Worm (Caenorhabditis elegans) whole organism, L3 larva: ENCODE results near the gene C13A2.6.

Source experiments
- R02D3.7 ChIP-seq: fragments of 150-350 bp; optimal IDR thresholded peaks from 2 replicates; lab custom pipeline; 2014; ENCODE audit warnings: missing biosample characterization, missing genetic modification characterization
- ZK546.5 ChIP-seq: sonication (generic microtip); optimal IDR thresholded peaks from 2 replicates; lab custom pipeline; 2017; ENCODE audit warnings: missing biosample characterization, missing genetic modification characterization
- aly-2 ChIP-seq: fragments of 150-350 bp; optimal IDR thresholded peaks from 2 replicates; lab custom pipeline; 2014; ENCODE audit warnings: missing biosample characterization, missing genetic modification characterization
- ama-1 ChIP-seq: fragments of 150-350 bp; optimal IDR thresholded peaks from 2 replicates; lab custom pipeline; 2018
- ceh-28 ChIP-seq: fragments of 150-350 bp; optimal IDR thresholded peaks from 2 replicates; lab custom pipeline; 2014; ENCODE audit warnings: missing biosample characterization, missing genetic modification reagents, missing genetic modification characterization
- daf-12 ChIP-seq: fragments of 150-350 bp; optimal IDR thresholded peaks from 2 replicates; lab custom pipeline; 2014; ENCODE audit warnings: missing biosample characterization, missing genetic modification reagents, missing genetic modification characterization
- egl-27 ChIP-seq: sonication (generic microtip); optimal IDR thresholded peaks from 4 replicates; lab custom pipeline; 2017; ENCODE audit warnings: missing biosample characterization, missing genetic modification reagents, missing genetic modification characterization
- egl-5 ChIP-seq: fragments of 150-350 bp; optimal IDR thresholded peaks from 2 replicates; lab custom pipeline; 2017; ENCODE audit warnings: missing biosample characterization, missing genetic modification reagents, missing genetic modification characterization, inconsistent platforms
- elt-1 ChIP-seq: fragments of 150-350 bp; optimal IDR thresholded peaks from 2 replicates; lab custom pipeline; 2014; ENCODE audit warnings: missing biosample characterization, missing genetic modification characterization
- elt-2 ChIP-seq: sonication (generic microtip); optimal IDR thresholded peaks from 2 replicates; lab custom pipeline; 2016; ENCODE audit warnings: missing genetic modification reagents, mild to moderate bottlenecking, missing genetic modification characterization, missing compliant biosample characterization
- fkh-10 ChIP-seq: sonication (generic microtip); optimal IDR thresholded peaks from 2 replicates; lab custom pipeline; 2017; ENCODE audit warnings: missing biosample characterization, missing genetic modification reagents, missing genetic modification characterization
- fkh-2 ChIP-seq: fragments of 150-350 bp; optimal IDR thresholded peaks from 2 replicates; lab custom pipeline; 2014; ENCODE audit warnings: missing biosample characterization, missing genetic modification reagents, missing genetic modification characterization
- fos-1 ChIP-seq: fragments of 150-350 bp; optimal IDR thresholded peaks from 2 replicates; lab custom pipeline; 2014; ENCODE audit warnings: missing biosample characterization, missing genetic modification characterization
- hmg-11 ChIP-seq: sonication (generic microtip); optimal IDR thresholded peaks from 2 replicates; lab custom pipeline; 2016; ENCODE audit warnings: missing genetic modification characterization, missing compliant biosample characterization
- jun-1 ChIP-seq: fragments of 150-350 bp; optimal IDR thresholded peaks from 2 replicates; lab custom pipeline; 2014; ENCODE audit warnings: missing biosample characterization, missing genetic modification reagents, missing genetic modification characterization
- lin-15B ChIP-seq: fragments of 150-350 bp; optimal IDR thresholded peaks from 2 replicates; lab custom pipeline; 2014; ENCODE audit warnings: missing biosample characterization, missing genetic modification characterization
- lin-39 ChIP-seq: fragments of 150-350 bp; optimal IDR thresholded peaks from 2 replicates; lab custom pipeline; 2018; ENCODE audit warnings: missing biosample characterization, missing genetic modification reagents, missing genetic modification characterization
- lsy-12 ChIP-seq: sonication (generic microtip); optimal IDR thresholded peaks from 2 replicates; lab custom pipeline; 2016; ENCODE audit warnings: mild to moderate bottlenecking, missing genetic modification characterization, missing compliant biosample characterization
- nfya-1 ChIP-seq: sonication (generic microtip); optimal IDR thresholded peaks from 2 replicates; lab custom pipeline; 2017; ENCODE audit warnings: missing genetic modification characterization, mild to moderate bottlenecking, missing compliant biosample characterization, antibody characterized with exemption, moderate library complexity; ENCODE audit not compliant: insufficient read depth
- nhr-23 ChIP-seq: fragments of 150-350 bp; optimal IDR thresholded peaks from 2 replicates; lab custom pipeline; 2014; ENCODE audit warnings: missing biosample characterization, missing genetic modification reagents, missing genetic modification characterization
- nhr-237 ChIP-seq: fragments of 150-350 bp; optimal IDR thresholded peaks from 2 replicates; lab custom pipeline; 2014; ENCODE audit warnings: missing biosample characterization, missing genetic modification characterization
- nhr-25 ChIP-seq: sonication (generic microtip); optimal IDR thresholded peaks from 2 replicates; lab custom pipeline; 2017; ENCODE audit warnings: missing biosample characterization, missing genetic modification characterization
- nhr-43 ChIP-seq: sonication (generic microtip); optimal IDR thresholded peaks from 2 replicates; lab custom pipeline; 2016; ENCODE audit warnings: mild to moderate bottlenecking, missing genetic modification characterization, missing compliant biosample characterization; ENCODE audit not compliant: poor library complexity, severe bottlenecking
- nhr-67 ChIP-seq: fragments of 150-350 bp; optimal IDR thresholded peaks from 2 replicates; lab custom pipeline; 2014; ENCODE audit warnings: missing biosample characterization, missing genetic modification characterization
- nhr-76 ChIP-seq: fragments of 150-350 bp; sonication (generic microtip); optimal IDR thresholded peaks from 5 replicates; lab custom pipeline; 2014; ENCODE audit warnings: missing biosample characterization, missing genetic modification characterization
- pha-4 ChIP-seq: fragments of 150-350 bp; optimal IDR thresholded peaks from 2 replicates; lab custom pipeline; 2014; ENCODE audit warnings: missing biosample characterization, missing genetic modification reagents, missing genetic modification characterization
- pqm-1 ChIP-seq: fragments of 150-350 bp; optimal IDR thresholded peaks from 2 replicates; lab custom pipeline; 2017; ENCODE audit warnings: missing biosample characterization, missing genetic modification characterization, inconsistent platforms
- sea-2 ChIP-seq: fragments of 150-350 bp; sonication (generic microtip); optimal IDR thresholded peaks from 4 replicates; lab custom pipeline; 2014; ENCODE audit warnings: missing biosample characterization, missing genetic modification reagents, missing genetic modification characterization
- skn-1 ChIP-seq: fragments of 150-350 bp; optimal IDR thresholded peaks from 2 replicates; lab custom pipeline; 2014; ENCODE audit warnings: missing biosample characterization, missing genetic modification characterization
- snpc-4 ChIP-seq: fragments of 150-350 bp; optimal IDR thresholded peaks from 2 replicates; lab custom pipeline; 2014; ENCODE audit warnings: missing biosample characterization, missing genetic modification characterization
- ztf-11 ChIP-seq: fragments of 150-350 bp; optimal IDR thresholded peaks from 2 replicates; lab custom pipeline; 2014; ENCODE audit warnings: missing biosample characterization, missing genetic modification characterization
- ztf-4 ChIP-seq: fragments of 150-350 bp; optimal IDR thresholded peaks from 2 replicates; lab custom pipeline; 2014; ENCODE audit warnings: missing biosample characterization, missing genetic modification characterization

The C13A2.6 gene

DNA sequence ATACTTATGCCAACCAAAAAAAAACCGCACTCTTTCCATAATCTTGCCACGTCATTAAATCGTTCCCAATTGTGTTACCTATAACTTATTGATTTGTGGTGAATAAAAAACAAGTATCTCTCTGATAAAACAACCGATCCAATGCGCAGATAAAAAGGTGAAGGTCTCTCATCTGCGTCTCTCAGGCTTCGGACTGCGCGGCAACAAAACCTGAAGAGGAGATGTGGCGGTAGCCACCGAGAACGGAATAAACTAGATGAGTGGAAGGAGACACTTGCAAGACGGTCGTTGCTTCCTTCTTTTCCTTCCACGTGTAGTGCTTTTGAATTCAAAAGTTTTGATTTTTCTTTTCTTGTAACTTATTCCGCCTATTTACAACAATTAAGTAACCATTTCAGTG lies 44.6 kb upstream of the C13A2.6 start, which contains the start of gene fkb-3 (continued):
- TF ChIP-seq ZK546.5 (tag; lab: Kevin White, UChicago) = no peak
- TF ChIP-seq fos-1 = no peak
- TF ChIP-seq pha-4 (tag; lab: Kevin White, UChicago) = no peak
- peak; percentile 12 for TF ChIP-seq ceh-28 (tag; lab: Kevin White, UChicago)
- no peak for TF ChIP-seq hmg-11 (tag; lab: Kevin White, UChicago)
- TF ChIP-seq ama-1 (lab: Kevin White, UChicago) = no peak
- TF ChIP-seq ztf-4 (tag; lab: Kevin White, UChicago) = no peak
- no peak for TF ChIP-seq fkh-2 (tag; lab: Kevin White, UChicago)
- TF ChIP-seq nhr-25 (tag; lab: Kevin White, UChicago) = peak; percentile 74

ce11 chrV:7225894-7226293 lies 43.6 kb upstream of the C13A2.6 start:
- no peak for TF ChIP-seq ztf-4 (tag; lab: Kevin White, UChicago)
- TF ChIP-seq nhr-43 (tag; lab: Kevin White, UChicago) = no peak
- no peak for TF ChIP-seq fkh-10 (GFP tag; lab: Kevin White, UChicago)
- no peak for TF ChIP-seq ztf-11 (tag; lab: Kevin White, UChicago)
- no peak for TF ChIP-seq nfya-1 (tag; lab: Kevin White, UChicago)
- no peak for TF ChIP-seq nhr-67 (tag; lab: Kevin White, UChicago)
- no peak for TF ChIP-seq ceh-28 (tag; lab: Kevin White, UChicago)

DNA sequence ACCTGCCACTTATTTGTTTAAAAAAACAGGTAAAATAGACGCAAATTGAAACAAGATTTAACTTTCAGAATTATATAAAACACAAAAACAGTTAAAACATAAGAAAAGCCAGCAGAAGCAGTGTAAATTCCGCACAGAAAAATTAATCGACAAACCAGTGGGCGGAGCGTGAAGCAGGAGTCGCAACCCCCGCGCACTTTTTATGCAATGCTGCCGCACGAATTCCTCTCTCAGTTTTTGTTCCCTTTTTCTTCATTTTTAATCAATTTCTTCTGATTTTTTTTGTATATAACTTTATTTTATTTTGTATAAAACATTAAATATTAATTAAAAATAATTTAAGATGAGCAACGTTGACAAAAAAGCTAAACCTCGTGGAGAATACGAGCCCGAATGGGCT lies 38.7 kb upstream of the C13A2.6 start, which contains the start of the genes gei-6 and krr-1:
TSS of gene gei-6 (minus strand) at position 2 of the 400 bp plus-strand sequence.
TSS of gene krr-1 (plus strand) at position 344 of the 400 bp plus-strand sequence.
- TF ChIP-seq lin-15B (tag; lab: Kevin White, UChicago) (peak; percentile 78), nfya-1 (tag; lab: Kevin White, UChicago) (peak; percentile 58), nhr-76 (no peak), fkh-10 (GFP tag; lab: Kevin White, UChicago) (no peak), hmg-11 (tag; lab: Kevin White, UChicago) (peak; percentile 73), elt-2 (peak; percentile 14), nhr-23 (tag; lab: Kevin White, UChicago) (peak; percentile 50), pha-4 (tag; lab: Kevin White, UChicago) (peak; percentile 65), egl-27 (tag; lab: Kevin White, UChicago) (no peak), R02D3.7 (peak; percentile 17), lin-39 (tag; lab: Kevin White, UChicago) (peak; percentile 12), nhr-43 (tag; lab: Kevin White, UChicago) (peak; percentile 20)

ce11 chrV:7231524-7231923 lies 38.0 kb upstream of the C13A2.6 start:
- TF ChIP-seq sea-2 (GFP tag; lab: Kevin White, UChicago) (no peak), pqm-1 (tag; lab: Kevin White, UChicago) (no peak), aly-2 (tag; lab: Kevin White, UChicago) (no peak), nfya-1 (tag; lab: Kevin White, UChicago) (no peak), nhr-237 (tag; lab: Kevin White, UChicago) (no peak), hmg-11 (tag; lab: Kevin White, UChicago) (no peak), ZK546.5 (tag; lab: Kevin White, UChicago) (no peak), jun-1 (tag; lab: Kevin White, UChicago) (no peak), ztf-11 (tag; lab: Kevin White, UChicago) (no peak), lsy-12 (no peak), snpc-4 (tag; lab: Kevin White, UChicago) (no peak), lin-39 (tag; lab: Kevin White, UChicago) (no peak), fkh-10 (GFP tag; lab: Kevin White, UChicago) (no peak), nhr-43 (tag; lab: Kevin White, UChicago) (no peak), egl-27 (tag; lab: Kevin White, UChicago) (no peak)

DNA sequence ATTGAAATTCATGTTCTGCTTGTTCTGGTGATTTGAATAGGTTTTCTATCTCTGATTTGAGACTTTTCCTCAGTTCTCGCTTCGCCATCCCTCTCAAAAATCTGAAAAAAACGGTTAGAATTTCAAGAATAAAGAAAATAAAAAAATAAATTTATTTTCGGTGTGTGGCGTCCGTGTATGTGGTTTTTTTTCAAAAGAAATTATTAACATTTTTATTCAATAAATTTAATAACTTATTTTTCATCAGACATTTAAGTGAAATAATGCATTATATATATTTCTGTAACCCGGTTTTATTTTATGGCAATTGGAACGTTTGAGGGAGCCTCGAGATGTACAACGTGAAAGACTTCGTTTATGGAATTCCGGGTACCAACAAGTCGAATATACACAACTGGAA lies 34.8 kb upstream of the C13A2.6 start, which contains the start of gene C05C8.5:
TSS of gene C05C8.5 (minus strand) at position 101 of the 400 bp plus-strand sequence.
- TF ChIP-seq jun-1 (tag; lab: Kevin White, UChicago) (no peak), skn-1 (tag; lab: Kevin White, UChicago) (no peak), egl-5 (tag; lab: Kevin White, UChicago) (no peak), elt-1 (no peak), daf-12 (no peak), R02D3.7 (no peak), ZK546.5 (tag; lab: Kevin White, UChicago) (no peak)
